Worm (Caenorhabditis elegans): ENCODE data around the gene K01A2.4.
"Not testable (repeated sequence)": the region's sequence is repeated elsewhere in the genome, so short reads cannot be mapped to it uniquely, and the experiment has no call there.

ce11 chrII:312110-312509, 4.9 kb downstream of the K01A2.4 start, which contains the start of gene mps-2:
- TF ChIP-seq med-1 (GFP tag; optimal IDR thresholded peaks at IDR 0.05; ENCODE audit: insufficient read depth); tab-1 (GFP tag; IDR thresholded peaks at IDR 0.05); flt-1 (GFP tag; IDR thresholded peaks at IDR 0.05): not testable (repeated sequence)
